Worm (Caenorhabditis elegans): Measurements from ENCODE around the gene Y41G9A.17.

Y41G9A.17 gene

DNA sequence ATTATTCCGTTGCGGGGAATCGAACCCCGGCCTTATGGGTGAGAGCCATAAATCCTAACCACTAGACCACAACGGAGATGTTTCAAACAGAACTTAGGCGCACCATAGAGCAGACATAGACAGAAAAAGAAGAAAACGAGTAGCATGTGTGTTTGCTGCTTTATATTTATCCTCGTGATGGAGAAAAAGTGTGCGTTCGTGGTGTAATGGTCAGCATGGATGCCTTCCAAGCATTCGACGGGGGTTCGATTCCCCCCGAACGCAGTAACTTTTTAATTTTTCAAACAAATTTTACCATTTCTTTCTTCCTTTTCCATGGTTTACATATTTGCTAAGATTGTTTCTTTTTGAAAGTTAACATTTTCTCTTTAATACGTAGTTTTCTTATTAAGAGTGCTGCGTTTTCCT, 36.4 kb upstream of the Y41G9A.17 start (continued):
- TF ChIP-seq ceh-91 (GFP tag; IDR thresholded peaks at IDR 0.05) (peak; percentile 59), attf-6 (GFP tag; IDR thresholded peaks at IDR 0.05) (peak; percentile 89), atf-7 (tag; optimal IDR thresholded peaks at IDR 0.05) (peak; percentile 95), ztf-22 (GFP tag; optimal IDR thresholded peaks at IDR 0.05) (peak; percentile 87), F10E7.11 (tag; optimal IDR thresholded peaks at IDR 0.05) (peak; percentile 91), rcor-1 (GFP tag; IDR thresholded peaks at IDR 0.05) (peak; percentile 95), snpc-1.3 (tag; optimal IDR thresholded peaks at IDR 0.05; ENCODE audit: insufficient read depth) (peak; percentile 95), nfyb-1 (GFP tag; IDR thresholded peaks at IDR 0.05) (peak; percentile 98), die-1 (tag; optimal IDR thresholded peaks at IDR 0.05) (peak; percentile 98), cebp-1 (GFP tag; IDR thresholded peaks at IDR 0.05) (peak; percentile 84), cebp-1 (tag; optimal IDR thresholded peaks at IDR 0.05) (peak; percentile 91), Y53F4B.3 (GFP tag; IDR thresholded peaks at IDR 0.05) (peak; percentile 92), F37B4.10 (GFP tag; IDR thresholded peaks at IDR 0.05) (no peak), ztf-6 (GFP tag; IDR thresholded peaks at IDR 0.05) (peak; percentile 97), let-607 (tag; optimal IDR thresholded peaks at IDR 0.05) (peak; percentile 74 to 88), bed-1 (GFP tag; IDR thresholded peaks at IDR 0.05) (peak; percentile 87; the same call in 1 of the 2 replicates), sea-2 (GFP tag; IDR thresholded peaks at IDR 0.05) (peak; percentile 91), dpl-1 (GFP tag; optimal IDR thresholded peaks at IDR 0.05) (peak; percentile 44), zim-3 (tag; optimal IDR thresholded peaks at IDR 0.05) (peak; percentile 96), ztf-3 (GFP tag; optimal IDR thresholded peaks at IDR 0.05) (peak; percentile 71), ceh-79 (tag; optimal IDR thresholded peaks at IDR 0.05) (peak; percentile 98), hmg-20 (GFP tag; IDR thresholded peaks at IDR 0.05) (peak; percentile 93), lsy-27 (tag; optimal IDR thresholded peaks at IDR 0.05; ENCODE audit: borderline replicate concordance, insufficient read depth) (peak; percentile 92), hrde-1 (tag; optimal IDR thresholded peaks at IDR 0.05; ENCODE audit: borderline replicate concordance) (peak; percentile 77), pbrm-1 (GFP tag; IDR thresholded peaks at IDR 0.05) (peak; percentile 96), ama-1 (optimal IDR thresholded peaks at IDR 0.05) (peak; percentile 18), ama-1 (GFP tag; optimal IDR thresholded peaks at IDR 0.05) (peak; percentile 92 to 94), K12H6.12 (tag; optimal IDR thresholded peaks at IDR 0.05) (peak; percentile 83), rpc-1 (optimal IDR thresholded peaks at IDR 0.05) (peak; percentile 100), rpc-1 (tag; optimal IDR thresholded peaks at IDR 0.05) (peak; percentile 100), madf-10 (tag; optimal IDR thresholded peaks at IDR 0.05) (peak; percentile 92), ekl-4 (GFP tag; IDR thresholded peaks at IDR 0.05) (peak; percentile 93), nhr-90 (tag; optimal IDR thresholded peaks at IDR 0.05) (peak; percentile 94), chd-7 (tag; optimal IDR thresholded peaks at IDR 0.05) (peak; percentile 96), C17E4.6 (GFP tag; IDR thresholded peaks at IDR 0.05) (peak; percentile 80), tbx-9 (tag; optimal IDR thresholded peaks at IDR 0.05; ENCODE audit: borderline replicate concordance) (peak; percentile 87), lin-26 (GFP tag; IDR thresholded peaks at IDR 0.05) (peak; percentile 98), hmg-1.2 (GFP tag; IDR thresholded peaks at IDR 0.05) (peak; percentile 98), bed-2 (GFP tag; IDR thresholded peaks at IDR 0.05) (peak; percentile 69; the same call in 1 of the 2 replicates), Y53G8AR.9 (GFP tag; conservative IDR thresholded peaks at IDR 0.05) (peak; percentile 95), F23B12.7 (tag; optimal IDR thresholded peaks at IDR 0.05; ENCODE audit: insufficient read depth) (peak; percentile 96), repo-1 (tag; optimal IDR thresholded peaks at IDR 0.05) (peak; percentile 97), B0336.3 (GFP tag; IDR thresholded peaks at IDR 0.05) (peak; percentile 92), F52B5.7 (tag; optimal IDR thresholded peaks at IDR 0.05) (peak; percentile 98), tbp1 (GFP tag; optimal IDR thresholded peaks at IDR 0.05) (peak; percentile 100), hsf-1 (GFP tag; IDR thresholded peaks at IDR 0.05) (peak; percentile 68), mxl-1 (tag; optimal IDR thresholded peaks at IDR 0.05) (peak; percentile 97), ZK185.1 (tag; optimal IDR thresholded peaks at IDR 0.05; ENCODE audit: poor library complexity, severe bottlenecking) (peak; percentile 98), madf-8 (GFP tag; conservative IDR thresholded peaks at IDR 0.05) (0 out of 2 replicates have a peak, but pooled peaks have one; percentile 22)

Measured in whole organism, young adult.